Worm (Caenorhabditis elegans): ENCODE results near the gene ntl-3.
A peak's percentile ranks its signal among the peaks of the same experiment; 100 is the strongest.
"Not testable (repeated sequence)": the region's sequence is repeated elsewhere in the genome, so short reads cannot be mapped to it uniquely, and the experiment has no call there.

ntl-3 gene

DNA sequence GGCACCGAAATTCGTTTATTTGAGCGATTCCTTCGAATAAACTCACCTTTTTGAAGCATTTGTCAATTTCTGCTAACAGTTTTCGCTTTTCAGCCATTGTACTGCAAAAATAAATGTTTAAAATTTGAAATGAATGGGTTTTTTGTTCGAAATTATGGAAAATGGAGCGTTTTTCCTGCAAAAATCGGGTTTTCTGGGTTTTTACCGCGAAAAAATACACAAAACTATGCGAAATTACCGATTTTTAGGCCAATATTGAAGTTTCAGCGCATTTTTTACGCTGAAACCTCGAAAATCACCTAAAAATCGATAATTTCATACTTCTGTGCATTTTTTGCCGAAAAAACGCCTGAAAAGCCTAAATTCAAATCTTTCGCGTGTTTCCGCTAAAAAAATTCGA is at the start of gene ntl-3:
ntl-3 (minus strand) TSS at position 101 of the 400 bp plus-strand sequence.
- no peak for TF ChIP-seq nhr-76 (tag; optimal IDR thresholded peaks at IDR 0.05)
- no peak for TF ChIP-seq fkh-8 (tag; optimal IDR thresholded peaks at IDR 0.05)
- no peak for TF ChIP-seq fos-1 (tag; optimal IDR thresholded peaks at IDR 0.05)
- no peak for TF ChIP-seq lin-39 (tag; optimal IDR thresholded peaks at IDR 0.05)
- no peak for TF ChIP-seq snpc-4 (tag; optimal IDR thresholded peaks at IDR 0.05)
- TF ChIP-seq isw-1 (GFP tag; IDR thresholded peaks at IDR 0.05) = no peak
- no peak for TF ChIP-seq xbp-1 (tag; optimal IDR thresholded peaks at IDR 0.05)

DNA sequence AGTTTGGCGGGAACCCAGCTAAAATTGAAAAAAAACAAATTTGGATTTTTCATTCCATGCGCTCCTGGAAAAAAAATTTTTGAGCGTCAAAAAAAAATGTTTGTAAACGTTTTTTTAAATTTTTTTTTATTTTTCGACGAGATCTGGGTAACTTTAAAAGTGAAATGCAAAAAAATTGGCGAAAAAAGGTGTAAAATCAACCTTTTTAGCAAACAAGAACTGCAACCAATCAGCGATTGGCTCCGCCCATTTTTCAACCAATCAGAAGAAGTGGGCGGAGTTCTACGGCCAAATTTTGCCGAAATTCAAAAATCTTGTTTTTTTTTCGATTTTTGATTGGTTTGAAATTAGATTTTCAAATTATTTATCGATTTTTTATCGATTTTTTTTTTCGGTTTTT is 49.2 kb upstream of the ntl-3 start:
- no peak for TF ChIP-seq efl-1 (optimal IDR thresholded peaks at IDR 0.05)
- peak in 1 of 2 experiments; percentile 31 for TF ChIP-seq efl-1 (GFP tag; optimal IDR thresholded peaks at IDR 0.05 in 1 of 2)
- TF ChIP-seq ztf-11 (tag; optimal IDR thresholded peaks at IDR 0.05) = no peak

DNA sequence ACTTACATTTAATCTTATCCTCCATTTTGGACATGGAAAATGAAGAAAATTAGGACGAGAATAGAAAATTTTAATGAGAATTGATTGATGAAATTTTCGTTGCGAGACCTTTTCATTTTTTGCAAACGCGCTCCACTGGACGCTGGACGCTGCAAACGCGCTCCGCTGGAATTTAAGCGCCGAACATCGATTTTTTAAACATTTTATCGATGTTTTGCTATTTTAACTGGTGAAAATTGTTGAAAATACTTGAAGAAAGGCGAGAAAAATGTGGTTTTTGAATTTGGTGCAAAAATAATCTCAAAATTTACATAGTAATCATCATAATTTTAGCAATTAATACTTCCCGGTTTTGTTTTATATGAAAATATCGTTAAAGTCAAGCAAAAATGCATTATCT is 46.7 kb upstream of the ntl-3 start, which contains the start of gene Y56A3A.41:
Y56A3A.41 (minus strand) TSS at position 101 of the 400 bp plus-strand sequence.
- TF ChIP-seq ceh-90 (tag; optimal IDR thresholded peaks at IDR 0.05) (no peak), lir-3 (tag; optimal IDR thresholded peaks at IDR 0.05; ENCODE audit: poor library complexity) (no peak), lin-39 (tag; optimal IDR thresholded peaks at IDR 0.05) (no peak), unc-62 (GFP tag; optimal IDR thresholded peaks at IDR 0.05) (no peak), efl-1 (optimal IDR thresholded peaks at IDR 0.05) (no peak), efl-1 (GFP tag; optimal IDR thresholded peaks at IDR 0.05 in 1 of 2) (no peak), ceh-63 (GFP tag; optimal IDR thresholded peaks at IDR 0.05) (no peak), aly-2 (tag; optimal IDR thresholded peaks at IDR 0.05) (no peak), unc-130 (tag; optimal IDR thresholded peaks at IDR 0.05) (no peak), pax-3 (tag; optimal IDR thresholded peaks at IDR 0.05) (no peak), fkh-10 (GFP tag; optimal IDR thresholded peaks at IDR 0.05) (no peak), egl-27 (tag; optimal IDR thresholded peaks at IDR 0.05) (no peak), ceh-82 (tag; optimal IDR thresholded peaks at IDR 0.05) (no peak), ces-1 (GFP tag; optimal IDR thresholded peaks at IDR 0.05) (no peak), C16A3.4 (tag; optimal IDR thresholded peaks at IDR 0.05) (no peak), vab-15 (tag; optimal IDR thresholded peaks at IDR 0.05) (no peak)

DNA sequence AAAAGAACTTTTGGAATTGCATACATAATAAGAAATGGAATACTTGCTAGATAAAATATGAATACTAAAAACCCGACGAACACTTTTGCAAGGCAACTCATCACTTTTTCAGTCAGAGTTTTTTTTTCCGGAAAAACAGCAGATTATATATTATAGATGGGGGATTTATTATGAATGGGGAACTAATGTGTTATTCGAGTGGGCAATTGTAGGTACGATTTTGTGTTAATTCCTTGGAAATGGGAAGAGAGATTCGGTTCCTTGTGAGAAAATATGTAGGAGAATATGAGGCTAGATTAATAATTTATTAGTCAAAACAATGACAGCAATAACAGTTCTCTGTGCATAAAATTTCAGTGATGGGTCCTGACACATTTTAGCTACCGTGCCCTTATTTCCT is 45.1 kb upstream of the ntl-3 start, which contains the start of gene faah-5:
faah-5 (minus strand) TSS at position 101 of the 400 bp plus-strand sequence.
- TF ChIP-seq tlp-1 (tag; optimal IDR thresholded peaks at IDR 0.05) (no peak), zip-4 (GFP tag; optimal IDR thresholded peaks at IDR 0.05) (no peak), C04F5.9 (tag; optimal IDR thresholded peaks at IDR 0.05) (no peak), nhr-76 (tag; optimal IDR thresholded peaks at IDR 0.05) (no peak), nhr-20 (tag; optimal IDR thresholded peaks at IDR 0.05) (no peak), ceh-88 (GFP tag; IDR thresholded peaks at IDR 0.05) (no peak), nhr-11 (tag; optimal IDR thresholded peaks at IDR 0.05) (no peak), unc-130 (tag; optimal IDR thresholded peaks at IDR 0.05) (no peak), ceh-82 (tag; optimal IDR thresholded peaks at IDR 0.05) (no peak), snpc-4 (tag; optimal IDR thresholded peaks at IDR 0.05) (no peak), unc-86 (tag; optimal IDR thresholded peaks at IDR 0.05) (no peak), skn-1 (tag; optimal IDR thresholded peaks at IDR 0.05) (no peak), lsy-2 (tag; optimal IDR thresholded peaks at IDR 0.05) (no peak), egl-13 (tag; optimal IDR thresholded peaks at IDR 0.05) (no peak), mep-1 (tag; optimal IDR thresholded peaks at IDR 0.05) (no peak), ama-1 (optimal IDR thresholded peaks at IDR 0.05) (no peak), ztf-11 (tag; optimal IDR thresholded peaks at IDR 0.05) (no peak)

DNA sequence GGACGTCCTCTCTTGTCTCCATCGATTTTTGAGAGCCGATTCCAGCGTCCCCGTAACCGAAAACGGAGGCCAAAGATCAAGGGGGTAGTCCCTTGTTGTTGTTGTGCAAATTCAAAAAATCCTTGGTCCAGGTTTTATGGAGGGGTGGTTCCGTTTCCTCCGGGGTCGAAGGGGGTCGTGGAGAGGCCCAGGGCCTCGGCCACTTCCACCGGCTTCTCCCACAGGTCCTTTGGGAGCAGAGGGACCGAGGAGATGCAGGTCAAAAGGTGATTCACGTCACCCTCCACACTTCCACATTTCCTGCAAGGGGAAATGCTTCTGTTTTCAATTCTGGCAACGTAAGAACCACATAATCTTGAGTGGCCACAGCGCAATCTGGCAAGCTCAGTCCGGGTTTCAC is 37.4 kb upstream of the ntl-3 start, which contains the start of gene fbxb-22:
fbxb-22 (minus strand) TSS at position 61 of the 400 bp plus-strand sequence.
- TF ChIP-seq unc-86 (tag; optimal IDR thresholded peaks at IDR 0.05); unc-30 (tag; optimal IDR thresholded peaks at IDR 0.05); isw-1 (GFP tag; IDR thresholded peaks at IDR 0.05): not testable (repeated sequence)

Measured in whole organism, L1 larva.